Worm (Caenorhabditis elegans) whole organism, late embryonic: ENCODE measurements around the gene gpa-1.

ENCODE experiments used
- K09A11.1 ChIP-seq: sonication (generic microtip); optimal IDR thresholded peaks from 2 replicates; lab custom pipeline; 2017; ENCODE audit warnings: antibody characterized with exemption, mild to moderate bottlenecking, missing genetic modification characterization, missing compliant biosample characterization; ENCODE audit not compliant: insufficient read depth
- T23F11.4 ChIP-seq: fragments of 200-800 bp; sonication (Bioruptor generic); optimal IDR thresholded peaks from 2 replicates; lab custom pipeline; 2018; ENCODE audit warnings: mild to moderate bottlenecking, missing genetic modification characterization, missing compliant biosample characterization
- Y22D7AL.16 ChIP-seq: sonication (generic microtip); optimal IDR thresholded peaks from 2 replicates; lab custom pipeline; 2016; ENCODE audit warnings: missing genetic modification characterization, missing compliant biosample characterization
- ama-1 ChIP-seq: fragments of 150-350 bp; optimal IDR thresholded peaks from 2 replicates; lab custom pipeline; 2014
- ceh-22 ChIP-seq: sonication (generic microtip); optimal IDR thresholded peaks from 2 replicates; lab custom pipeline; 2017; ENCODE audit warnings: missing biosample characterization, missing genetic modification characterization
- ceh-30 ChIP-seq: fragments of 150-350 bp; optimal IDR thresholded peaks from 2 replicates; lab custom pipeline; 2014; ENCODE audit warnings: missing biosample characterization, missing genetic modification characterization
- ceh-45 ChIP-seq: fragments of 200-800 bp; sonication (Bioruptor generic); IDR thresholded peaks from 2 replicates; pipeline ENCODE4 v1.3.6; 2022; ENCODE audit warnings: missing genetic modification reagents, missing genetic modification characterization, missing compliant biosample characterization
- ceh-48 ChIP-seq: sonication (generic microtip); optimal IDR thresholded peaks from 2 replicates; lab custom pipeline; 2016; ENCODE audit warnings: missing genetic modification characterization, inconsistent platforms, missing compliant biosample characterization
- che-1 ChIP-seq: sonication (generic microtip); optimal IDR thresholded peaks from 2 replicates; lab custom pipeline; 2016; ENCODE audit warnings: mild to moderate bottlenecking, missing genetic modification characterization, missing compliant biosample characterization
- dmd-4 ChIP-seq: sonication (generic microtip); optimal IDR thresholded peaks from 2 replicates; lab custom pipeline; 2016; ENCODE audit warnings: borderline replicate concordance, missing genetic modification characterization, missing compliant biosample characterization
- dve-1 ChIP-seq: sonication (generic microtip); optimal IDR thresholded peaks from 2 replicates; lab custom pipeline; 2017; ENCODE audit warnings: antibody characterized with exemption, mild to moderate bottlenecking, missing genetic modification characterization, missing compliant biosample characterization
- elt-4 ChIP-seq: sonication (generic microtip); optimal IDR thresholded peaks from 2 replicates; lab custom pipeline; 2016; ENCODE audit warnings: missing genetic modification characterization, missing compliant biosample characterization
- ets-4 ChIP-seq: sonication (generic microtip); optimal IDR thresholded peaks from 2 replicates; lab custom pipeline; 2016; ENCODE audit warnings: missing genetic modification characterization, missing compliant biosample characterization
- eyg-1 ChIP-seq: sonication (generic microtip); optimal IDR thresholded peaks from 2 replicates; lab custom pipeline; 2016; ENCODE audit warnings: missing genotype, missing genetic modification characterization, missing compliant biosample characterization
- fax-1 ChIP-seq: sonication (generic microtip); optimal IDR thresholded peaks from 2 replicates; lab custom pipeline; 2016; ENCODE audit warnings: missing genotype, missing genetic modification characterization, missing compliant biosample characterization
- fkh-10 ChIP-seq: fragments of 150-350 bp; optimal IDR thresholded peaks from 2 replicates; lab custom pipeline; 2014; ENCODE audit warnings: missing biosample characterization, missing genetic modification reagents, missing genetic modification characterization
- fkh-6 ChIP-seq: sonication (generic microtip); optimal IDR thresholded peaks from 2 replicates; lab custom pipeline; 2016; ENCODE audit warnings: missing genetic modification characterization, missing compliant biosample characterization
- gmeb-2 ChIP-seq: sonication (generic microtip); optimal IDR thresholded peaks from 2 replicates; lab custom pipeline; 2016; ENCODE audit warnings: missing genetic modification characterization, inconsistent platforms, missing compliant biosample characterization
- hlh-15 ChIP-seq: sonication (generic microtip); optimal IDR thresholded peaks from 2 replicates; lab custom pipeline; 2016; ENCODE audit warnings: missing genetic modification characterization, missing compliant biosample characterization
- hlh-8 ChIP-seq: sonication (generic microtip); optimal IDR thresholded peaks from 2 replicates; lab custom pipeline; 2016; ENCODE audit warnings: missing genotype, missing genetic modification characterization, missing compliant biosample characterization
- lim-6 ChIP-seq: sonication (generic microtip); optimal IDR thresholded peaks from 2 replicates; lab custom pipeline; 2016; ENCODE audit warnings: missing genetic modification characterization, missing compliant biosample characterization
- lin-11 ChIP-seq: fragments of 200-800 bp; sonication (Bioruptor generic); optimal IDR thresholded peaks from 2 replicates; lab custom pipeline; 2018; ENCODE audit warnings: mild to moderate bottlenecking, missing genetic modification characterization, missing compliant biosample characterization
- nfya-1 ChIP-seq: sonication (generic microtip); optimal IDR thresholded peaks from 2 replicates; lab custom pipeline; 2017; ENCODE audit warnings: missing genetic modification characterization, mild to moderate bottlenecking, missing compliant biosample characterization, antibody characterized with exemption, moderate library complexity
- nhr-11 ChIP-seq: fragments of 150-350 bp; optimal IDR thresholded peaks from 2 replicates; lab custom pipeline; 2014; ENCODE audit warnings: missing biosample characterization, missing genetic modification characterization
- nhr-232 ChIP-seq: sonication (generic microtip); optimal IDR thresholded peaks from 2 replicates; lab custom pipeline; 2016; ENCODE audit warnings: missing genetic modification characterization, missing compliant biosample characterization
- npax-4 ChIP-seq: sonication (generic microtip); optimal IDR thresholded peaks from 2 replicates; lab custom pipeline; 2016; ENCODE audit warnings: missing genetic modification characterization, missing compliant biosample characterization
- pag-3 ChIP-seq: sonication (generic microtip); optimal IDR thresholded peaks from 2 replicates; lab custom pipeline; 2016; ENCODE audit warnings: missing compliant biosample characterization, missing genetic modification characterization, borderline replicate concordance
- pat-9 ChIP-seq: fragments of 200-800 bp; sonication (Bioruptor generic); optimal IDR thresholded peaks from 2 replicates; lab custom pipeline; 2018; ENCODE audit warnings: mild to moderate bottlenecking, missing genetic modification characterization, moderate library complexity, missing compliant biosample characterization
- pax-1 ChIP-seq: fragments of 150-350 bp; optimal IDR thresholded peaks from 2 replicates; lab custom pipeline; 2014; ENCODE audit warnings: missing biosample characterization, missing genetic modification characterization
- pha-2 ChIP-seq: sonication (generic microtip); optimal IDR thresholded peaks from 2 replicates; lab custom pipeline; 2017; ENCODE audit warnings: mild to moderate bottlenecking, missing genetic modification characterization, missing compliant biosample characterization
- pha-4 ChIP-seq: fragments of 150-350 bp; optimal IDR thresholded peaks from 2 replicates; lab custom pipeline; 2018; ENCODE audit warnings: missing biosample characterization, missing genetic modification reagents, missing genetic modification characterization
- pros-1 ChIP-seq: fragments of 150-350 bp; optimal IDR thresholded peaks from 2 replicates; lab custom pipeline; 2014; ENCODE audit warnings: missing biosample characterization, missing genetic modification reagents, missing genetic modification characterization
- rnt-1 ChIP-seq: sonication (generic microtip); optimal IDR thresholded peaks from 2 replicates; lab custom pipeline; 2016; ENCODE audit warnings: missing genetic modification characterization, missing compliant biosample characterization
- sox-4 ChIP-seq: sonication (generic microtip); optimal IDR thresholded peaks from 2 replicates; lab custom pipeline; 2017; ENCODE audit warnings: mild to moderate bottlenecking, missing genetic modification characterization, inconsistent platforms, missing compliant biosample characterization
- tbx-7 ChIP-seq: sonication (generic microtip); optimal IDR thresholded peaks from 2 replicates; lab custom pipeline; 2016; ENCODE audit warnings: missing genotype, missing genetic modification characterization, missing compliant biosample characterization
- ttx-3 ChIP-seq: sonication (generic microtip); optimal IDR thresholded peaks from 2 replicates; lab custom pipeline; 2016; ENCODE audit warnings: missing genetic modification reagents, missing genetic modification characterization, missing compliant biosample characterization
- unc-42 ChIP-seq: sonication (generic microtip); optimal IDR thresholded peaks from 2 replicates; lab custom pipeline; 2016; ENCODE audit warnings: missing genotype, missing genetic modification characterization, missing compliant biosample characterization
- unc-55 ChIP-seq: sonication (generic microtip); optimal IDR thresholded peaks from 2 replicates; lab custom pipeline; 2017; ENCODE audit warnings: missing biosample characterization, missing genetic modification reagents, missing genetic modification characterization
- zip-5 ChIP-seq: sonication (generic microtip); optimal IDR thresholded peaks from 2 replicates; lab custom pipeline; 2016; ENCODE audit warnings: missing genetic modification characterization, missing compliant biosample characterization

Gene gpa-1

ce11 chrV:11152333-11152732 is 25.1 kb downstream of the gpa-1 start, which contains the start of gene srg-39:
srg-39 (minus strand) TSS chrV:11152433.
- TF ChIP-seq zip-5 (tag; lab: Kevin White, UChicago) (no peak), hlh-15 (no peak), gmeb-2 (no peak), lim-6 (tag; lab: Kevin White, UChicago) (no peak), rnt-1 (tag; lab: Kevin White, UChicago) (no peak), che-1 (tag; lab: Kevin White, UChicago) (no peak), ttx-3 (tag; lab: Kevin White, UChicago) (no peak), T23F11.4 (no peak), fax-1 (tag; lab: Kevin White, UChicago) (no peak), npax-4 (tag; lab: Kevin White, UChicago) (no peak), ceh-22 (tag; lab: Kevin White, UChicago) (no peak), dmd-4 (tag; lab: Kevin White, UChicago) (no peak), eyg-1 (no peak)

- no peak for TF ChIP-seq nhr-11 (tag; lab: Kevin White, UChicago)
These were observed 28.1 kb downstream of the gpa-1 start, which contains the start of gene T19C4.1 for ce11 chrV:11149405-11149804. T19C4.1 (plus strand) TSS chrV:11149705.

- no peak for TF ChIP-seq fkh-6 (tag; lab: Kevin White, UChicago)
- TF ChIP-seq ceh-48 = no peak
- no peak for TF ChIP-seq nfya-1 (tag; lab: Kevin White, UChicago)
- TF ChIP-seq dve-1 = no peak
- no peak for TF ChIP-seq tbx-7
- no peak for TF ChIP-seq Y22D7AL.16 (tag; lab: Kevin White, UChicago)
- TF ChIP-seq npax-4 (tag; lab: Kevin White, UChicago) = no peak
- TF ChIP-seq pha-4 (tag; lab: Kevin White, UChicago) = no peak
- TF ChIP-seq ama-1 (lab: Kevin White, UChicago) = no peak
- TF ChIP-seq hlh-15 = no peak
- TF ChIP-seq zip-5 (tag; lab: Kevin White, UChicago) = no peak
- TF ChIP-seq dmd-4 (tag; lab: Kevin White, UChicago) = no peak
- no peak for TF ChIP-seq che-1 (tag; lab: Kevin White, UChicago)
These were observed 28.5 kb downstream of the gpa-1 start for ce11 chrV:11148971-11149370.

ce11 chrV:11147780-11148144 is 29.7 kb downstream of the gpa-1 start:
- TF ChIP-seq pag-3 (tag; lab: Kevin White, UChicago) (no peak), nfya-1 (tag; lab: Kevin White, UChicago) (no peak), unc-55 (GFP tag; lab: Kevin White, UChicago) (no peak), elt-4 (tag; lab: Kevin White, UChicago) (no peak), ets-4 (tag; lab: Kevin White, UChicago) (no peak), lin-11 (tag; lab: Kevin White, UChicago) (no peak), ttx-3 (tag; lab: Kevin White, UChicago) (no peak), hlh-8 (tag; lab: Kevin White, UChicago) (no peak), unc-42 (tag; lab: Kevin White, UChicago) (no peak), pax-1 (tag; lab: Kevin White, UChicago) (no peak), eyg-1 (no peak), lim-6 (tag; lab: Kevin White, UChicago) (no peak), Y22D7AL.16 (tag; lab: Kevin White, UChicago) (no peak), pat-9 (no peak), ceh-48 (no peak), pha-2 (tag; lab: Kevin White, UChicago) (no peak)

ce11 chrV:11146958-11147779 is 30.3 kb downstream of the gpa-1 start, which contains the start of the genes T19C4.24 and nlp-33:
T19C4.24 (minus strand) TSS chrV:11147008.
nlp-33 (plus strand) TSS chrV:11147346.
- no peak for TF ChIP-seq rnt-1 (tag; lab: Kevin White, UChicago)
- TF ChIP-seq sox-4 (tag; lab: Kevin White, UChicago) = no peak
- TF ChIP-seq ceh-45 (GFP tag; lab: Robert Waterston, UW) = no peak
- TF ChIP-seq eyg-1 = no peak
- TF ChIP-seq pag-3 (tag; lab: Kevin White, UChicago) = no peak
- no peak for TF ChIP-seq tbx-7
- TF ChIP-seq elt-4 (tag; lab: Kevin White, UChicago) = no peak
- TF ChIP-seq pros-1 = no peak
- TF ChIP-seq nhr-232 (tag; lab: Kevin White, UChicago) = no peak
- TF ChIP-seq K09A11.1 (tag; lab: Kevin White, UChicago) = no peak
- no peak for TF ChIP-seq gmeb-2
- no peak for TF ChIP-seq Y22D7AL.16 (tag; lab: Kevin White, UChicago)
- TF ChIP-seq ceh-30 (tag; lab: Kevin White, UChicago) = no peak
- TF ChIP-seq fkh-10 = no peak
